Fruit fly (Drosophila melanogaster) whole organism, embryonic: Measurements from ENCODE around the gene Usp30.

Source experiments
- Antp ChIP-seq: fragments of 200-800 bp; sonication (Bioruptor generic); optimal IDR thresholded peaks from 3 replicates; lab custom pipeline; 2016; ENCODE audit warnings: missing biosample characterization, missing genetic modification characterization
- C15 ChIP-seq: fragments of 200-800 bp; sonication (Bioruptor generic); IDR thresholded peaks from 3 replicates; pipeline ENCODE4 v1.3.6; 2022; ENCODE audit warnings: missing biosample characterization, missing genetic modification characterization
- CG12299 ChIP-seq: fragments of 200-800 bp; sonication (Bioruptor generic); optimal IDR thresholded peaks from 2 replicates; lab custom pipeline; 2018; ENCODE audit warnings: missing biosample characterization, mild to moderate bottlenecking, missing genetic modification characterization
- CG14014 ChIP-seq: fragments of 200-800 bp; sonication (Bioruptor generic); IDR thresholded peaks from 2 replicates; pipeline ENCODE4 v1.3.6; 2022; ENCODE audit warnings: missing biosample characterization, missing genetic modification characterization
- CG14965 ChIP-seq: fragments of 200-800 bp; sonication (Bioruptor generic); optimal IDR thresholded peaks from 2 replicates; lab custom pipeline; 2016; ENCODE audit warnings: missing biosample characterization, missing genetic modification characterization, borderline replicate concordance
- CG17186 ChIP-seq: fragments of 200-800 bp; sonication (Bioruptor generic); optimal IDR thresholded peaks from 3 replicates; lab custom pipeline; 2017; ENCODE audit warnings: missing biosample characterization, missing genetic modification reagents, missing genetic modification characterization
- CG18011 ChIP-seq: fragments of 200-800 bp; sonication (Bioruptor generic); optimal IDR thresholded peaks from 2 replicates; lab custom pipeline; 2017; ENCODE audit warnings: missing biosample characterization, missing genetic modification characterization, mild to moderate bottlenecking, moderate library complexity, missing genotype
- CG18262 ChIP-seq: fragments of 200-800 bp; optimal IDR thresholded peaks from 3 replicates; lab custom pipeline; 2019; ENCODE audit warnings: missing biosample characterization, mild to moderate bottlenecking, missing genetic modification characterization, moderate library complexity
- CG2678 ChIP-seq: fragments of 200-800 bp; sonication (Bioruptor generic); optimal IDR thresholded peaks from 3 replicates; lab custom pipeline; 2019; ENCODE audit warnings: missing biosample characterization, mild to moderate bottlenecking, missing genetic modification characterization, moderate library complexity
- CG30020 ChIP-seq: fragments of 200-800 bp; optimal IDR thresholded peaks from 2 replicates; lab custom pipeline; 2019; ENCODE audit warnings: missing biosample characterization, mild to moderate bottlenecking, missing genetic modification characterization, moderate library complexity
- CG4360 ChIP-seq: fragments of 200-800 bp; sonication (Bioruptor generic); IDR thresholded peaks from 2 replicates; pipeline ENCODE4 v1.3.6; 2022; ENCODE audit warnings: missing biosample characterization, missing genetic modification characterization
- CG5180 ChIP-seq: fragments of 200-800 bp; sonication (Bioruptor generic); optimal IDR thresholded peaks from 3 replicates; lab custom pipeline; 2017; ENCODE audit warnings: missing biosample characterization, missing genetic modification characterization, mild to moderate bottlenecking, moderate library complexity, missing genetic modification reagents
- CG6854 ChIP-seq: fragments of 200-800 bp; sonication (Bioruptor generic); optimal IDR thresholded peaks from 3 replicates; lab custom pipeline; 2017; ENCODE audit warnings: missing biosample characterization, mild to moderate bottlenecking, missing genetic modification characterization
- CG7271 ChIP-seq: fragments of 200-800 bp; sonication (Bioruptor generic); optimal IDR thresholded peaks from 2 replicates; lab custom pipeline; 2018; ENCODE audit warnings: missing biosample characterization, mild to moderate bottlenecking, missing genetic modification characterization, moderate library complexity
- D ChIP-seq, 2 experiments: fragments of 200-800 bp in 1 of 2; fragments of >200 bp in 1 of 2; sonication (Bioruptor generic) in 1 of 2; optimal IDR thresholded peaks; 2 replicates in 1 of 2; 3 replicates in 1 of 2; lab custom pipeline; 2017; ENCODE audit warnings: mild to moderate bottlenecking in 1 of 2, missing biosample characterization in 1 of 2, missing genetic modification characterization in 1 of 2, missing genetic modification reagents in 1 of 2
- E2f2 ChIP-seq: fragments of 200-800 bp; sonication (Bioruptor generic); IDR thresholded peaks from 2 replicates; pipeline ENCODE4 v1.3.6; 2022; ENCODE audit warnings: missing biosample characterization, missing genetic modification characterization
- Ets65A ChIP-seq: fragments of 200-800 bp; sonication (Bioruptor generic); peaks from one replicate; lab custom pipeline; 2016; ENCODE audit warnings: missing biosample characterization, missing genetic modification characterization
- Hmx ChIP-seq: fragments of 200-800 bp; sonication (Bioruptor generic); optimal IDR thresholded peaks from 2 replicates; lab custom pipeline; 2016; ENCODE audit warnings: missing biosample characterization, missing genetic modification characterization
- Hr51 ChIP-seq, 2 experiments: fragments of 200-800 bp; sonication (Bioruptor generic); optimal IDR thresholded peaks; 2 replicates in 1 of 2; 3 replicates in 1 of 2; lab custom pipeline; 2016 to 2018; ENCODE audit warnings: missing biosample characterization in 2 of 2, missing genetic modification characterization in 2 of 2, mild to moderate bottlenecking in 1 of 2, moderate library complexity in 1 of 2
- Lim3 ChIP-seq: fragments of 200-800 bp; sonication (Bioruptor generic); IDR thresholded peaks from 2 replicates; pipeline ENCODE4 v1.3.6; 2022; ENCODE audit warnings: missing biosample characterization, missing genetic modification characterization
- Lpt ChIP-seq: fragments of >200 bp; optimal IDR thresholded peaks from 2 replicates; lab custom pipeline; 2018; ENCODE audit warnings: missing biosample characterization, missing genetic modification characterization
- Max ChIP-seq: fragments of 200-800 bp; sonication (Bioruptor generic); optimal IDR thresholded peaks from 2 replicates; lab custom pipeline; 2016; ENCODE audit warnings: missing biosample characterization, mild to moderate bottlenecking, missing genetic modification characterization
- Mrtf ChIP-seq: fragments of 200-800 bp; sonication (Bioruptor generic); IDR thresholded peaks from 3 replicates; pipeline ENCODE4 v1.3.6; 2022; ENCODE audit warnings: missing biosample characterization, missing genetic modification characterization
- Nf-YB ChIP-seq: fragments of 200-800 bp; sonication (Bioruptor generic); optimal IDR thresholded peaks from 3 replicates; lab custom pipeline; 2019; ENCODE audit warnings: missing biosample characterization, mild to moderate bottlenecking, missing genetic modification characterization, moderate library complexity
- Oli ChIP-seq: fragments of 200-800 bp; sonication (Bioruptor generic); optimal IDR thresholded peaks from 2 replicates; lab custom pipeline; 2018; ENCODE audit warnings: missing biosample characterization, mild to moderate bottlenecking, missing genetic modification characterization, moderate library complexity
- Ptx1 ChIP-seq: fragments of 200-800 bp; sonication (Bioruptor generic); IDR thresholded peaks from 2 replicates; pipeline ENCODE4 v1.3.6; 2022; ENCODE audit warnings: missing biosample characterization, missing genetic modification characterization
- Stat92E ChIP-seq, 3 experiments: fragments of >200 bp in 2 of 3; fragments of 200-800 bp in 1 of 3; sonication (Bioruptor generic) in 1 of 3; optimal IDR thresholded peaks; 2 replicates each; lab custom pipeline; 2017 to 2019; ENCODE audit warnings: missing biosample characterization in 3 of 3, missing genetic modification characterization in 3 of 3, mild to moderate bottlenecking in 1 of 3, moderate library complexity in 1 of 3
- al ChIP-seq: fragments of 200-800 bp; sonication (Bioruptor generic); IDR thresholded peaks from 2 replicates; pipeline ENCODE4 v1.3.6; 2022; ENCODE audit warnings: missing biosample characterization, missing genetic modification characterization
- aop ChIP-seq: fragments of 200-800 bp; sonication (Bioruptor generic); IDR thresholded peaks from 2 replicates; pipeline ENCODE4 v1.3.6; 2022; ENCODE audit warnings: missing biosample characterization, missing genetic modification characterization
- corto ChIP-seq: fragments of 200-800 bp; sonication (Bioruptor generic); optimal IDR thresholded peaks from 2 replicates; lab custom pipeline; 2016; ENCODE audit warnings: missing biosample characterization, mild to moderate bottlenecking, missing genetic modification characterization, moderate library complexity
- crc ChIP-seq: fragments of 200-800 bp; sonication (Bioruptor generic); optimal IDR thresholded peaks from 2 replicates; lab custom pipeline; 2016; ENCODE audit warnings: missing biosample characterization, missing genetic modification characterization
- croc ChIP-seq: fragments of 200-800 bp; sonication (Bioruptor generic); conservative IDR thresholded peaks from 3 replicates; pipeline ENCODE4 v1.3.6; 2022; ENCODE audit warnings: missing biosample characterization, missing genetic modification characterization
- crol ChIP-seq: fragments of 200-800 bp; sonication (Bioruptor generic); IDR thresholded peaks from 2 replicates; pipeline ENCODE4 v1.3.6; 2022; ENCODE audit warnings: missing biosample characterization, missing genetic modification characterization
- ems ChIP-seq: fragments of 200-800 bp; sonication (Bioruptor generic); optimal IDR thresholded peaks from 3 replicates; lab custom pipeline; 2016; ENCODE audit warnings: missing biosample characterization, missing genetic modification characterization
- ham ChIP-seq: fragments of 200-800 bp; sonication (Bioruptor generic); IDR thresholded peaks from 2 replicates; pipeline ENCODE4 v1.3.6; 2022; ENCODE audit warnings: missing biosample characterization, missing genetic modification characterization
- hkb ChIP-seq, 2 experiments: fragments of 200-800 bp in 1 of 2; fragments of >200 bp in 1 of 2; sonication (Bioruptor generic) in 1 of 2; IDR thresholded peaks in 1 of 2; optimal IDR thresholded peaks in 1 of 2; 2 replicates each; pipeline versions ENCODE4 v1.3.6 to Lab custom; 2017 to 2022; ENCODE audit warnings: missing biosample characterization in 1 of 2, missing genetic modification characterization in 1 of 2
- jing ChIP-seq: fragments of 200-800 bp; sonication (Bioruptor generic); optimal IDR thresholded peaks from 2 replicates; lab custom pipeline; 2018; ENCODE audit warnings: missing biosample characterization, mild to moderate bottlenecking, missing genetic modification characterization
- kah ChIP-seq: fragments of 200-800 bp; sonication (Bioruptor generic); optimal IDR thresholded peaks from 2 replicates; lab custom pipeline; 2018; ENCODE audit warnings: missing biosample characterization, mild to moderate bottlenecking, missing genetic modification characterization
- ken ChIP-seq: fragments of 200-800 bp; sonication (Bioruptor generic); IDR thresholded peaks from 3 replicates; pipeline ENCODE4 v1.3.6; 2022; ENCODE audit warnings: missing biosample characterization, missing genetic modification characterization
- oc ChIP-seq: fragments of 200-800 bp; sonication (Bioruptor generic); optimal IDR thresholded peaks from 2 replicates; lab custom pipeline; 2018; ENCODE audit warnings: missing biosample characterization, mild to moderate bottlenecking, missing genetic modification characterization, moderate library complexity
- pnt ChIP-seq: fragments of 200-800 bp; sonication (Bioruptor generic); optimal IDR thresholded peaks from 3 replicates; lab custom pipeline; 2016; ENCODE audit warnings: missing biosample characterization, missing genetic modification characterization
- prd ChIP-seq, 3 experiments: fragments of >200 bp in 2 of 3; fragments of 200-800 bp in 1 of 3; sonication (Bioruptor generic) in 1 of 3; optimal IDR thresholded peaks in 2 of 3; IDR thresholded peaks in 1 of 3; 2 replicates in 2 of 3; 3 replicates in 1 of 3; pipeline versions ENCODE4 v1.3.6 to Lab custom; 2017 to 2022; ENCODE audit warnings: missing biosample characterization in 1 of 3, missing genetic modification characterization in 1 of 3
- rib ChIP-seq: fragments of 200-800 bp; sonication (Bioruptor generic); IDR thresholded peaks from 2 replicates; pipeline ENCODE4 v1.3.6; 2022; ENCODE audit warnings: missing biosample characterization, missing genetic modification characterization
- scrt ChIP-seq: fragments of 200-800 bp; sonication (Bioruptor generic); optimal IDR thresholded peaks from 2 replicates; lab custom pipeline; 2018; ENCODE audit warnings: missing biosample characterization, mild to moderate bottlenecking, missing genetic modification characterization, moderate library complexity
- seq ChIP-seq: fragments of 200-800 bp; sonication (Bioruptor generic); IDR thresholded peaks from 2 replicates; pipeline ENCODE4 v1.3.6; 2022; ENCODE audit warnings: missing biosample characterization, missing genetic modification characterization
- slou ChIP-seq: fragments of 200-800 bp; sonication (Bioruptor generic); optimal IDR thresholded peaks from 3 replicates; lab custom pipeline; 2016; ENCODE audit warnings: missing biosample characterization, missing genetic modification characterization
- tgo ChIP-seq: fragments of 200-800 bp; sonication (Bioruptor generic); IDR thresholded peaks from 3 replicates; pipeline ENCODE4 v1.3.6; 2022; ENCODE audit warnings: missing biosample characterization, missing genetic modification characterization
- zen2 ChIP-seq: fragments of 200-800 bp; sonication (Bioruptor generic); IDR thresholded peaks from 3 replicates; pipeline ENCODE4 v1.3.6; 2022; ENCODE audit warnings: missing biosample characterization, missing genetic modification characterization; ENCODE audit not compliant: partially characterized antibody

The Usp30 gene

dm6 chrX:5891666-5892444 is 12.3 kb upstream of the Usp30 start (continued):
- peak; percentile 44 for TF ChIP-seq slou (GFP tag; lab: Kevin White, UChicago)
- no peak for TF ChIP-seq crol
- TF ChIP-seq oc (tag; lab: Kevin White, UChicago): no peak
- 0 out of 2 replicates have a peak, but pooled peaks have one; percentile 19 for TF ChIP-seq seq (GFP tag; lab: Robert Waterston, UW)
- no peak for TF ChIP-seq CG7271
- TF ChIP-seq kah (GFP tag; lab: Kevin White, UChicago): no peak
- TF ChIP-seq aop (GFP tag; lab: Robert Waterston, UW): no peak
- TF ChIP-seq CG14014 (GFP tag; lab: Robert Waterston, UW): peak; percentile 38; the same call in 1 of the 2 replicates
- TF ChIP-seq pnt (GFP tag; lab: Kevin White, UChicago): no peak
- TF ChIP-seq Lim3: no peak
- TF ChIP-seq ken (GFP tag; lab: Robert Waterston, UW): peak; percentile 45; the same call in 1 of the 3 replicates
- no peak for TF ChIP-seq scrt (GFP tag; lab: Kevin White, UChicago)
- TF ChIP-seq Lpt (GFP tag; lab: Kevin White, UChicago): no peak
- no peak for TF ChIP-seq hkb (optimal IDR thresholded peaks at IDR 0.05; lab: Kevin White, UChicago)
- TF ChIP-seq hkb (GFP tag; IDR thresholded peaks at IDR 0.05; lab: Robert Waterston, UW): no peak
- TF ChIP-seq Hr51 (GFP tag; optimal IDR thresholded peaks at IDR 0.05; lab: Kevin White, UChicago): peak in 1 of 2 experiments; percentile 9
- TF ChIP-seq CG14965 (GFP tag; lab: Kevin White, UChicago): no peak
- no peak for TF ChIP-seq CG6854 (GFP tag; lab: Kevin White, UChicago)
- no peak for TF ChIP-seq CG5180 (GFP tag; lab: Kevin White, UChicago)
- peak; percentile 15 for TF ChIP-seq CG18262 (tag; lab: Kevin White, UChicago)
- no peak for TF ChIP-seq croc
- TF ChIP-seq Hmx (GFP tag; lab: Kevin White, UChicago): no peak
- peak; percentile 54; the same call in 1 of the 2 replicates for TF ChIP-seq al (GFP tag; lab: Robert Waterston, UW)
- no peak for TF ChIP-seq CG17186 (GFP tag; lab: Kevin White, UChicago)
- TF ChIP-seq D (optimal IDR thresholded peaks at IDR 0.05; lab: Kevin White, UChicago): no peak
- no peak for TF ChIP-seq D (GFP tag; optimal IDR thresholded peaks at IDR 0.05; lab: Kevin White, UChicago)
- TF ChIP-seq jing: no peak
- peak; percentile 25 for TF ChIP-seq Antp (GFP tag; lab: Kevin White, UChicago)
- TF ChIP-seq tgo (GFP tag; lab: Robert Waterston, UW): no peak
- TF ChIP-seq Mrtf (GFP tag; lab: Robert Waterston, UW): no peak
- TF ChIP-seq C15: no peak
- TF ChIP-seq Stat92E (GFP tag; optimal IDR thresholded peaks at IDR 0.05; lab: Kevin White, UChicago): no peak
- peak; percentile 48 for TF ChIP-seq CG2678
- no peak for TF ChIP-seq CG18011 (GFP tag; lab: Kevin White, UChicago)
- no peak for TF ChIP-seq corto (GFP tag; lab: Kevin White, UChicago)
- TF ChIP-seq ems (GFP tag; lab: Kevin White, UChicago): no peak
- no peak for TF ChIP-seq Ptx1 (GFP tag; lab: Robert Waterston, UW)
- no peak for TF ChIP-seq zen2 (GFP tag; lab: Robert Waterston, UW)
- no peak for TF ChIP-seq crc (GFP tag; lab: Kevin White, UChicago)
- TF ChIP-seq CG30020: no peak
- TF ChIP-seq CG12299 (tag; lab: Kevin White, UChicago): no peak
- no peak for TF ChIP-seq Ets65A (GFP tag; lab: Kevin White, UChicago)
- no peak for TF ChIP-seq E2f2 (GFP tag; lab: Robert Waterston, UW)
- TF ChIP-seq ham (GFP tag; lab: Robert Waterston, UW): no peak
- TF ChIP-seq CG4360: no peak
- TF ChIP-seq rib (GFP tag; lab: Robert Waterston, UW): no peak
- TF ChIP-seq prd (optimal IDR thresholded peaks at IDR 0.05; lab: Kevin White, UChicago): no peak
- TF ChIP-seq prd (GFP tag; IDR thresholded peaks at IDR 0.05; lab: Robert Waterston, UW): peak; percentile 49; the same call in 2 of the 3 replicates
- TF ChIP-seq Oli (tag; lab: Kevin White, UChicago): no peak
- peak; percentile 7 for TF ChIP-seq Max (GFP tag; lab: Kevin White, UChicago)
- TF ChIP-seq Nf-YB: no peak
